Fruit fly (Drosophila melanogaster) whole organism, prepupa: ENCODE data around the gene ppk23.

ENCODE experiments used
- CG10631 ChIP-seq: fragments of 200-800 bp; sonication (Bioruptor generic); optimal IDR thresholded peaks from 2 replicates; lab custom pipeline; 2016; ENCODE audit warnings: missing biosample characterization, missing genetic modification characterization
- CG10669 ChIP-seq: fragments of 200-800 bp; sonication (Bioruptor generic); optimal IDR thresholded peaks from 3 replicates; lab custom pipeline; 2018; ENCODE audit warnings: missing biosample characterization, mild to moderate bottlenecking, missing genetic modification characterization, moderate library complexity
- CG11294 ChIP-seq: fragments of 200-800 bp; sonication (Bioruptor generic); IDR thresholded peaks from 2 replicates; pipeline ENCODE4 v1.3.6; 2022; ENCODE audit warnings: missing biosample characterization, missing genetic modification characterization
- CG15336 ChIP-seq: fragments of 200-800 bp; sonication (Bioruptor generic); IDR thresholded peaks from 2 replicates; pipeline ENCODE4 v1.3.6; 2022; ENCODE audit warnings: missing biosample characterization, missing genetic modification characterization
- CG16779 ChIP-seq: fragments of 200-800 bp; sonication (Bioruptor generic); optimal IDR thresholded peaks from 3 replicates; lab custom pipeline; 2017; ENCODE audit warnings: missing biosample characterization, mild to moderate bottlenecking, missing genetic modification characterization
- CG3032 ChIP-seq: fragments of 200-800 bp; optimal IDR thresholded peaks from 2 replicates; lab custom pipeline; 2019; ENCODE audit warnings: missing biosample characterization, mild to moderate bottlenecking, missing genetic modification characterization, moderate library complexity
- CG32006 ChIP-seq: fragments of 200-800 bp; sonication (Bioruptor generic); optimal IDR thresholded peaks from 3 replicates; lab custom pipeline; 2017; ENCODE audit warnings: missing biosample characterization, mild to moderate bottlenecking, missing genetic modification characterization
- CG34406 ChIP-seq: fragments of 200-800 bp; sonication (Bioruptor generic); optimal IDR thresholded peaks from 3 replicates; lab custom pipeline; 2016; ENCODE audit warnings: missing biosample characterization, missing genetic modification characterization
- CG3919 ChIP-seq: fragments of 200-800 bp; sonication (Bioruptor generic); optimal IDR thresholded peaks from 3 replicates; lab custom pipeline; 2016; ENCODE audit warnings: missing biosample characterization, missing genetic modification characterization
- CG4318 ChIP-seq: fragments of 200-800 bp; sonication (Bioruptor generic); optimal IDR thresholded peaks from 3 replicates; lab custom pipeline; 2017; ENCODE audit warnings: missing biosample characterization, mild to moderate bottlenecking, missing genetic modification characterization
- CG6163 ChIP-seq: fragments of 200-800 bp; sonication (Bioruptor generic); IDR thresholded peaks from 3 replicates; pipeline ENCODE4 v1.3.6; 2022; ENCODE audit warnings: missing biosample characterization, missing genetic modification characterization
- CG6276 ChIP-seq: fragments of 200-800 bp; sonication (Bioruptor generic); optimal IDR thresholded peaks from 2 replicates; lab custom pipeline; 2017; ENCODE audit warnings: missing biosample characterization, mild to moderate bottlenecking, missing genetic modification characterization
- CG6792 ChIP-seq: fragments of 200-800 bp; sonication (Bioruptor generic); optimal IDR thresholded peaks from 3 replicates; lab custom pipeline; 2016; ENCODE audit warnings: missing biosample characterization, missing genetic modification characterization
- CG6808 ChIP-seq: fragments of 200-800 bp; sonication (Bioruptor generic); optimal IDR thresholded peaks from 3 replicates; lab custom pipeline; 2017; ENCODE audit warnings: missing biosample characterization, missing genetic modification characterization, mild to moderate bottlenecking, moderate library complexity, missing genetic modification reagents
- CG6854 ChIP-seq: fragments of 200-800 bp; sonication (Bioruptor generic); optimal IDR thresholded peaks from 2 replicates; lab custom pipeline; 2017; ENCODE audit warnings: missing biosample characterization, mild to moderate bottlenecking, missing genetic modification characterization
- CG7368 ChIP-seq: fragments of 200-800 bp; sonication (Bioruptor generic); optimal IDR thresholded peaks from 3 replicates; lab custom pipeline; 2016; ENCODE audit warnings: missing biosample characterization, missing genetic modification characterization
- CG8119 ChIP-seq: fragments of 200-800 bp; sonication (Bioruptor generic); IDR thresholded peaks from 3 replicates; pipeline ENCODE4 v1.3.6; 2022; ENCODE audit warnings: missing biosample characterization, missing genetic modification characterization
- CG8632 ChIP-seq: fragments of 200-800 bp; sonication (Bioruptor generic); optimal IDR thresholded peaks from 3 replicates; lab custom pipeline; 2016; ENCODE audit warnings: missing biosample characterization, missing genetic modification characterization
- CG9139 ChIP-seq: fragments of 200-800 bp; sonication (Bioruptor generic); optimal IDR thresholded peaks from 3 replicates; lab custom pipeline; 2017; ENCODE audit warnings: missing biosample characterization, mild to moderate bottlenecking, missing genetic modification characterization
- Eip75B ChIP-seq: fragments of 200-800 bp; sonication (Bioruptor generic); optimal IDR thresholded peaks from 3 replicates; lab custom pipeline; 2016; ENCODE audit warnings: missing biosample characterization, missing genetic modification characterization
- Eip78C ChIP-seq: fragments of 200-800 bp; sonication (Bioruptor generic); peaks from one replicate; lab custom pipeline; 2016; ENCODE audit warnings: missing biosample characterization, missing genetic modification characterization
- Ets21C ChIP-seq: fragments of 200-800 bp; sonication (Bioruptor generic); optimal IDR thresholded peaks from 3 replicates; lab custom pipeline; 2016; ENCODE audit warnings: missing biosample characterization, missing genetic modification characterization
- Ets96B ChIP-seq: fragments of 200-800 bp; optimal IDR thresholded peaks from 2 replicates; lab custom pipeline; 2019; ENCODE audit warnings: missing biosample characterization, mild to moderate bottlenecking, missing genetic modification characterization, moderate library complexity
- Hr38 ChIP-seq: sonication (Bioruptor generic); optimal IDR thresholded peaks from 2 replicates; lab custom pipeline; 2016; ENCODE audit warnings: missing biosample characterization, missing genetic modification characterization
- Hr39 ChIP-seq: fragments of 200-800 bp; sonication (Bioruptor generic); optimal IDR thresholded peaks from 2 replicates; lab custom pipeline; 2016; ENCODE audit warnings: missing biosample characterization, missing genetic modification characterization
- Hr4 ChIP-seq: fragments of 200-800 bp; sonication (Bioruptor generic); optimal IDR thresholded peaks from 3 replicates; lab custom pipeline; 2016; ENCODE audit warnings: missing biosample characterization, missing genetic modification characterization
- Met ChIP-seq: fragments of 200-800 bp; sonication (Bioruptor generic); optimal IDR thresholded peaks from 3 replicates; lab custom pipeline; 2016; ENCODE audit warnings: missing biosample characterization, missing genetic modification characterization
- OdsH ChIP-seq: fragments of 200-800 bp; sonication (Bioruptor generic); optimal IDR thresholded peaks from 3 replicates; lab custom pipeline; 2016; ENCODE audit warnings: missing biosample characterization, missing genetic modification characterization
- Sox102F ChIP-seq: fragments of 200-800 bp; sonication (Bioruptor generic); optimal IDR thresholded peaks from 2 replicates; lab custom pipeline; 2016; ENCODE audit warnings: missing biosample characterization, mild to moderate bottlenecking, missing genetic modification characterization
- Sox14 ChIP-seq: fragments of 200-800 bp; sonication (Bioruptor generic); optimal IDR thresholded peaks from 3 replicates; lab custom pipeline; 2016; ENCODE audit warnings: missing biosample characterization, missing genetic modification characterization
- Sox15 ChIP-seq: fragments of 200-800 bp; sonication (Bioruptor generic); optimal IDR thresholded peaks from 3 replicates; lab custom pipeline; 2016; ENCODE audit warnings: missing biosample characterization, missing genetic modification characterization
- achi ChIP-seq: fragments of 200-800 bp; sonication (Bioruptor generic); optimal IDR thresholded peaks from 3 replicates; lab custom pipeline; 2016; ENCODE audit warnings: missing biosample characterization, missing genetic modification characterization
- cyc ChIP-seq: fragments of 200-800 bp; sonication (Bioruptor generic); optimal IDR thresholded peaks from 3 replicates; lab custom pipeline; 2016; ENCODE audit warnings: missing biosample characterization, missing genetic modification characterization
- dac ChIP-seq: fragments of 200-800 bp; sonication (Bioruptor generic); optimal IDR thresholded peaks from 2 replicates; lab custom pipeline; 2017; ENCODE audit warnings: missing biosample characterization, mild to moderate bottlenecking, missing genetic modification characterization
- dsx ChIP-seq: fragments of 200-800 bp; optimal IDR thresholded peaks from 3 replicates; lab custom pipeline; 2019; ENCODE audit warnings: missing biosample characterization, mild to moderate bottlenecking, missing genetic modification characterization, moderate library complexity; ENCODE audit not compliant: poor library complexity, severe bottlenecking
- eg ChIP-seq: fragments of 200-800 bp; sonication (Bioruptor generic); IDR thresholded peaks from 3 replicates; pipeline ENCODE4 v1.3.6; 2022; ENCODE audit warnings: missing biosample characterization, missing genetic modification characterization
- fd59A ChIP-seq: fragments of 200-800 bp; sonication (Bioruptor generic); optimal IDR thresholded peaks from 2 replicates; lab custom pipeline; 2017; ENCODE audit warnings: missing biosample characterization, mild to moderate bottlenecking, missing genetic modification characterization, missing genetic modification reagents
- fd85E ChIP-seq: fragments of 200-800 bp; sonication (Bioruptor generic); optimal IDR thresholded peaks from 3 replicates; lab custom pipeline; 2016; ENCODE audit warnings: missing biosample characterization, missing genetic modification characterization
- fkh ChIP-seq: fragments of 200-800 bp; sonication (Bioruptor generic); optimal IDR thresholded peaks from 3 replicates; lab custom pipeline; 2017; ENCODE audit warnings: missing biosample characterization, mild to moderate bottlenecking, missing genetic modification characterization, moderate library complexity
- lz ChIP-seq: fragments of 200-800 bp; sonication (Bioruptor generic); optimal IDR thresholded peaks from 3 replicates; lab custom pipeline; 2016; ENCODE audit warnings: missing biosample characterization, missing genetic modification characterization
- net ChIP-seq: fragments of 200-800 bp; sonication (Bioruptor generic); optimal IDR thresholded peaks from 3 replicates; lab custom pipeline; 2016; ENCODE audit warnings: missing biosample characterization, missing genetic modification characterization
- pdm3 ChIP-seq: fragments of 200-800 bp; sonication (Bioruptor generic); optimal IDR thresholded peaks from 3 replicates; lab custom pipeline; 2016; ENCODE audit warnings: missing biosample characterization, missing genetic modification characterization
- salr ChIP-seq, 2 experiments: fragments of 200-800 bp; sonication (Bioruptor generic); optimal IDR thresholded peaks; 3 replicates each; lab custom pipeline; 2016 to 2018; ENCODE audit warnings: missing biosample characterization in 2 of 2, missing genetic modification characterization in 2 of 2, mild to moderate bottlenecking in 1 of 2
- spab ChIP-seq: fragments of 200-800 bp; sonication (Bioruptor generic); optimal IDR thresholded peaks from 2 replicates; lab custom pipeline; 2017; ENCODE audit warnings: missing biosample characterization, mild to moderate bottlenecking, missing genetic modification characterization, missing genetic modification reagents
- svp ChIP-seq: fragments of 200-800 bp; sonication (Bioruptor generic); peaks from one replicate; lab custom pipeline; 2016; ENCODE audit warnings: missing biosample characterization, missing genetic modification characterization
- topi ChIP-seq: fragments of 200-800 bp; sonication (Bioruptor generic); optimal IDR thresholded peaks from 3 replicates; lab custom pipeline; 2016; ENCODE audit warnings: missing biosample characterization, missing genetic modification characterization
- vri ChIP-seq: fragments of 200-800 bp; sonication (Bioruptor generic); optimal IDR thresholded peaks from 3 replicates; lab custom pipeline; 2016; ENCODE audit warnings: missing biosample characterization, mild to moderate bottlenecking, missing genetic modification characterization

The ppk23 gene

dm6 chrX:17544409-17544808, 24.6 kb downstream of the ppk23 start:
- TF ChIP-seq eg (peak; percentile 61; the same call in 1 of the 3 replicates), CG8119 (GFP tag; lab: Robert Waterston, UW) (peak; percentile 50; the same call in 2 of the 3 replicates), Sox15 (GFP tag; lab: Kevin White, UChicago) (no peak), CG3919 (GFP tag; lab: Kevin White, UChicago) (peak; percentile 39), CG34406 (GFP tag; lab: Kevin White, UChicago) (no peak), svp (GFP tag; lab: Kevin White, UChicago) (peak; percentile 70), OdsH (GFP tag; lab: Kevin White, UChicago) (peak; percentile 12), Eip78C (GFP tag; lab: Kevin White, UChicago) (peak; percentile 74), CG10631 (GFP tag; lab: Kevin White, UChicago) (no peak), CG15336 (GFP tag; lab: Robert Waterston, UW) (peak; percentile 63), CG32006 (GFP tag; lab: Kevin White, UChicago) (peak; percentile 16), Hr4 (GFP tag; lab: Kevin White, UChicago) (peak; percentile 47), CG11294 (no peak), dac (GFP tag; lab: Kevin White, UChicago) (no peak), topi (GFP tag; lab: Kevin White, UChicago) (peak; percentile 7), CG6163 (GFP tag; lab: Robert Waterston, UW) (peak; percentile 59; the same call in 2 of the 3 replicates), spab (GFP tag; lab: Kevin White, UChicago) (no peak), CG6276 (peak; percentile 10)

DNA sequence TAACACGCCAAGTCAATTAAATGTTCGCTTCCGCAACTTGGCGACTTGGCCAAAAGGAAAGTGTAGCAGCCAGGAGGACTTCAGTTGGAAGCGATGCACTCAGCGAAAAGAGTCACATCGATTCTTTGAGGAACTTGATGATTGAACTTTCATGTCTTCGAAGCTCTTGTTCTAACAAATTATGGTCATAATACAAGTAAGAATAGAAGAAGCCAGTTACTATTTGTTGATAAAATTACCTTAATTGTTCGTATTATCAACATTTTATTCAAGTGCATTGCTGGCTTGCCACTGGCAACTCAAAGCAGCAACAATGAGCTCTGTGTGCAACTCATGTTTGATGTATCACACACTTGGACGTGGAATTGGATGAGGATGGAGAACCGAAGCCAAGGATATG, 25.7 kb downstream of the ppk23 start:
- TF ChIP-seq Hr39 (GFP tag; lab: Kevin White, UChicago) (peak; percentile 75), CG10631 (GFP tag; lab: Kevin White, UChicago) (peak; percentile 58), CG8632 (GFP tag; lab: Kevin White, UChicago) (peak; percentile 62), spab (GFP tag; lab: Kevin White, UChicago) (peak; percentile 58), Eip75B (peak; percentile 70), CG32006 (GFP tag; lab: Kevin White, UChicago) (peak; percentile 70), CG15336 (GFP tag; lab: Robert Waterston, UW) (peak; percentile 77), Sox14 (GFP tag; lab: Kevin White, UChicago) (peak; percentile 76), pdm3 (GFP tag; lab: Kevin White, UChicago) (peak; percentile 74), CG6163 (GFP tag; lab: Robert Waterston, UW) (peak; percentile 86), lz (GFP tag; lab: Kevin White, UChicago) (peak; percentile 64), vri (peak; percentile 43), CG34406 (GFP tag; lab: Kevin White, UChicago) (peak; percentile 45), Ets21C (GFP tag; lab: Kevin White, UChicago) (peak; percentile 65), Hr4 (GFP tag; lab: Kevin White, UChicago) (peak; percentile 64), CG10669 (GFP tag; lab: Kevin White, UChicago) (peak; percentile 65), CG7368 (GFP tag; lab: Kevin White, UChicago) (peak; percentile 59), fkh (no peak), Hr38 (GFP tag; lab: Kevin White, UChicago) (no peak), eg (peak; percentile 59; the same call in 2 of the 3 replicates), OdsH (GFP tag; lab: Kevin White, UChicago) (peak; percentile 79), Met (GFP tag; lab: Kevin White, UChicago) (peak; percentile 81), achi (GFP tag; lab: Kevin White, UChicago) (peak; percentile 70), dsx (GFP tag; lab: Kevin White, UChicago) (peak; percentile 67), topi (GFP tag; lab: Kevin White, UChicago) (peak; percentile 71), CG11294 (no peak), net (GFP tag; lab: Kevin White, UChicago) (peak; percentile 59), CG6808 (GFP tag; lab: Kevin White, UChicago) (peak; percentile 62), cyc (GFP tag; lab: Kevin White, UChicago) (peak; percentile 68), fd85E (peak; percentile 1), fd59A (GFP tag; lab: Kevin White, UChicago) (peak; percentile 71), CG6854 (GFP tag; lab: Kevin White, UChicago) (peak; percentile 30), salr (GFP tag; optimal IDR thresholded peaks at IDR 0.05; lab: Kevin White, UChicago) (peak; percentile 9 to 50), Sox102F (GFP tag; lab: Kevin White, UChicago) (peak; percentile 74), CG4318 (GFP tag; lab: Kevin White, UChicago) (peak; percentile 47), CG9139 (GFP tag; lab: Kevin White, UChicago) (peak; percentile 46), Eip78C (GFP tag; lab: Kevin White, UChicago) (peak; percentile 92), CG6792 (GFP tag; lab: Kevin White, UChicago) (peak; percentile 75), CG3032 (tag; lab: Kevin White, UChicago) (peak; percentile 68), CG8119 (GFP tag; lab: Robert Waterston, UW) (peak; percentile 78), CG16779 (tag; lab: Kevin White, UChicago) (peak; percentile 54), Ets96B (tag; lab: Kevin White, UChicago) (peak; percentile 75), CG6276 (peak; percentile 68), svp (GFP tag; lab: Kevin White, UChicago) (peak; percentile 83), CG3919 (GFP tag; lab: Kevin White, UChicago) (peak; percentile 79)
